Worm (Caenorhabditis elegans) whole organism, L4 larva: ENCODE data around the gene pcp-5.

Experiments used
- ZK337.2 ChIP-seq: fragments of 200-800 bp; sonication (Bioruptor generic); IDR thresholded peaks from 2 replicates; pipeline ENCODE4 v1.3.6; 2022; ENCODE audit warnings: missing genetic modification reagents, missing genetic modification characterization, missing compliant biosample characterization
- ZK546.5 ChIP-seq, 2 experiments: sonication (generic microtip); optimal IDR thresholded peaks; 2 replicates each; lab custom pipeline; 2017; ENCODE audit warnings: missing biosample characterization in 2 of 2, missing genetic modification characterization in 2 of 2
- ama-1 ChIP-seq: fragments of 150-350 bp; optimal IDR thresholded peaks from 2 replicates; lab custom pipeline; 2014; ENCODE audit warnings: inconsistent platforms, mixed read lengths
- arid-1 ChIP-seq: fragments of 200-800 bp; sonication (Bioruptor generic); conservative IDR thresholded peaks from 2 replicates; pipeline ENCODE4 v1.3.6; 2022; ENCODE audit warnings: missing genetic modification reagents, missing genetic modification characterization, missing compliant biosample characterization
- ceh-28 ChIP-seq: fragments of 150-350 bp; optimal IDR thresholded peaks from 2 replicates; lab custom pipeline; 2014; ENCODE audit warnings: missing biosample characterization, missing genetic modification reagents, missing genetic modification characterization
- ceh-32 ChIP-seq: sonication (generic microtip); optimal IDR thresholded peaks from 2 replicates; lab custom pipeline; 2016; ENCODE audit warnings: mild to moderate bottlenecking, missing genetic modification characterization, missing compliant biosample characterization; ENCODE audit not compliant: poor library complexity
- dmd-8 ChIP-seq: fragments of 200-800 bp; sonication (Bioruptor generic); IDR thresholded peaks from 2 replicates; pipeline ENCODE4 v1.3.6; 2022; ENCODE audit warnings: missing genetic modification characterization, missing compliant biosample characterization
- duxl-1 ChIP-seq: sonication (generic microtip); optimal IDR thresholded peaks from 2 replicates; lab custom pipeline; 2016; ENCODE audit warnings: mild to moderate bottlenecking, missing genetic modification characterization, moderate library complexity, missing compliant biosample characterization; ENCODE audit not compliant: poor library complexity
- egl-43 ChIP-seq: fragments of 200-800 bp; sonication (Bioruptor generic); IDR thresholded peaks from 2 replicates; pipeline ENCODE4 v1.3.6; 2022; ENCODE audit warnings: missing genetic modification reagents, missing genetic modification characterization, missing compliant biosample characterization
- gei-8 ChIP-seq: fragments of 200-800 bp; sonication (Bioruptor generic); optimal IDR thresholded peaks from 2 replicates; lab custom pipeline; 2018; ENCODE audit warnings: mild to moderate bottlenecking, missing genetic modification characterization, missing compliant biosample characterization
- hmg-1.1 ChIP-seq: fragments of 200-800 bp; sonication (Bioruptor generic); IDR thresholded peaks from 2 replicates; pipeline ENCODE4 v1.3.6; 2022; ENCODE audit warnings: missing genetic modification reagents, missing genetic modification characterization, missing compliant biosample characterization
- lin-1 ChIP-seq: fragments of 200-800 bp; sonication (Bioruptor generic); IDR thresholded peaks from 2 replicates; pipeline ENCODE4 v1.3.6; 2022; ENCODE audit warnings: missing genetic modification reagents, missing genetic modification characterization, missing compliant biosample characterization
- lin-13 ChIP-seq: fragments of 150-350 bp; optimal IDR thresholded peaks from 2 replicates; lab custom pipeline; 2014; ENCODE audit warnings: missing biosample characterization, missing genetic modification reagents, missing genetic modification characterization
- lin-15B ChIP-seq: fragments of 150-350 bp; sonication (generic microtip); optimal IDR thresholded peaks from 3 replicates; lab custom pipeline; 2014; ENCODE audit warnings: missing biosample characterization, missing genetic modification characterization
- lin-29 ChIP-seq: fragments of 200-800 bp; sonication (Bioruptor generic); IDR thresholded peaks from 2 replicates; pipeline ENCODE4 v1.3.6; 2022; ENCODE audit warnings: missing genetic modification reagents, missing genetic modification characterization, missing compliant biosample characterization
- lir-3 ChIP-seq: sonication (generic microtip); optimal IDR thresholded peaks from 2 replicates; lab custom pipeline; 2016; ENCODE audit warnings: mild to moderate bottlenecking, missing genetic modification characterization, missing compliant biosample characterization
- lsy-2 ChIP-seq, 2 experiments: fragments of 150-350 bp in 1 of 2; sonication (generic microtip) in 1 of 2; optimal IDR thresholded peaks; 2 replicates each; lab custom pipeline; 2014 to 2017; ENCODE audit warnings: missing biosample characterization in 2 of 2, missing genetic modification characterization in 2 of 2
- madf-9 ChIP-seq: fragments of 200-800 bp; sonication (Bioruptor generic); conservative IDR thresholded peaks from 2 replicates; pipeline ENCODE4 v1.3.6; 2022; ENCODE audit warnings: missing genetic modification reagents, missing genetic modification characterization, missing compliant biosample characterization
- mdt-29 ChIP-seq: fragments of 200-800 bp; sonication (Bioruptor generic); IDR thresholded peaks from 2 replicates; pipeline ENCODE4 v1.3.6; 2022; ENCODE audit warnings: missing genetic modification reagents, missing genetic modification characterization, missing compliant biosample characterization
- mes-2 ChIP-seq: sonication (generic microtip); optimal IDR thresholded peaks from 2 replicates; lab custom pipeline; 2016; ENCODE audit warnings: missing genotype, mild to moderate bottlenecking, missing genetic modification characterization, missing compliant biosample characterization; ENCODE audit not compliant: poor library complexity, severe bottlenecking
- mxl-2 ChIP-seq: fragments of 200-800 bp; sonication (Bioruptor generic); conservative IDR thresholded peaks from 2 replicates; pipeline ENCODE4 v1.3.6; 2022; ENCODE audit warnings: missing genetic modification reagents, missing genetic modification characterization, missing compliant biosample characterization
- nhr-10 ChIP-seq: fragments of 150-350 bp; optimal IDR thresholded peaks from 2 replicates; lab custom pipeline; 2014; ENCODE audit warnings: missing biosample characterization, missing genetic modification characterization
- nhr-25 ChIP-seq: sonication (generic microtip); optimal IDR thresholded peaks from 2 replicates; lab custom pipeline; 2017; ENCODE audit warnings: missing genetic modification characterization, mild to moderate bottlenecking, missing compliant biosample characterization, antibody characterized with exemption, moderate library complexity, borderline replicate concordance; ENCODE audit not compliant: insufficient read depth
- nhr-42 ChIP-seq: fragments of 200-800 bp; sonication (Bioruptor generic); IDR thresholded peaks from 2 replicates; pipeline ENCODE4 v1.3.6; 2022; ENCODE audit warnings: missing genetic modification characterization, missing compliant biosample characterization
- pqm-1 ChIP-seq: sonication (generic microtip); optimal IDR thresholded peaks from 2 replicates; lab custom pipeline; 2017; ENCODE audit warnings: missing biosample characterization, missing genetic modification characterization
- skn-1 ChIP-seq: fragments of 150-350 bp; optimal IDR thresholded peaks from 2 replicates; lab custom pipeline; 2014; ENCODE audit warnings: missing biosample characterization, missing genetic modification characterization
- spr-3 ChIP-seq: fragments of 200-800 bp; sonication (Bioruptor generic); optimal IDR thresholded peaks from 2 replicates; lab custom pipeline; 2018; ENCODE audit warnings: mild to moderate bottlenecking, missing genetic modification characterization, missing compliant biosample characterization
- tra-1 ChIP-seq: fragments of 200-800 bp; sonication (Bioruptor generic); IDR thresholded peaks from 2 replicates; pipeline ENCODE4 v1.3.6; 2022; ENCODE audit warnings: missing genetic modification reagents, missing genetic modification characterization, missing compliant biosample characterization
- unc-62 ChIP-seq, 3 experiments: fragments of 150-350 bp in 1 of 3; sonication (generic microtip); optimal IDR thresholded peaks in 2 of 3; peaks in 1 of 3; 1 replicate in 1 of 3; 2 replicates in 2 of 3; lab custom pipeline; 2014 to 2017; ENCODE audit warnings: missing biosample characterization in 3 of 3, missing genetic modification characterization in 3 of 3, missing genetic modification reagents in 3 of 3, missing genotype in 1 of 3
- vab-7 ChIP-seq: fragments of 200-800 bp; sonication (Bioruptor generic); IDR thresholded peaks from 2 replicates; pipeline ENCODE4 v1.3.6; 2022; ENCODE audit warnings: missing genetic modification reagents, missing genetic modification characterization, missing compliant biosample characterization
- zfp-3 ChIP-seq: fragments of 200-800 bp; sonication (Bioruptor generic); conservative IDR thresholded peaks from 2 replicates; pipeline ENCODE4 v1.3.6; 2022; ENCODE audit warnings: missing genetic modification reagents, missing genetic modification characterization, missing compliant biosample characterization
- ztf-7 ChIP-seq: fragments of 150-350 bp; optimal IDR thresholded peaks from 2 replicates; lab custom pipeline; 2014; ENCODE audit warnings: missing biosample characterization, missing genetic modification characterization

Gene pcp-5

ce11 chrIII:7924821-7925220, 17.4 kb upstream of the pcp-5 start, which contains the start of gene tag-250:
tag-250 (minus strand) TSS chrIII:7924921.
- no peak for TF ChIP-seq zfp-3 (GFP tag; lab: Robert Waterston, UW)
- TF ChIP-seq gei-8 (GFP tag; lab: Kevin White, UChicago) = no peak
- peak in 1 of 2 experiments; percentile 72 for TF ChIP-seq unc-62 (GFP tag; optimal IDR thresholded peaks at IDR 0.05 in 1 of 2; lab: Kevin White, UChicago)
- no peak for TF ChIP-seq unc-62 (tag; optimal IDR thresholded peaks at IDR 0.05; lab: Kevin White, UChicago)
- no peak for TF ChIP-seq nhr-25 (tag; lab: Kevin White, UChicago)

DNA sequence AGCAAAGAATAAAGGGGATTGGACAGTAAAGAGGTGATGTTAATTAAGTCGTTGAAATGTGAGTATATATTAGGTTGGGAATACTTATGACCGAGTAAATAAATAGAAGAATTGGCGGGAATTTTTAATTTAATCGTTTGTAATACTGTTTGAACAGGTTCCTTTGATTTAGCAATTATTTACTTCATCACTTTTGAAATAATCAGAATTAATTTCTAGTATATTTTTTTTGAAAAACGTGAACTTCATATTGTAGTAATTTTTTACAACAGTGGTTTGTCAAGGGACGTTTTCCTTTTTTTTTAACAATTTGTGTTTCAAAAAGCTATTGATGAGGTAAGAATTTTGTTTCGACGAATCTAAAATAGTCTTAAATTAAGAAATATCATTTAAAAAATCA, 14.8 kb upstream of the pcp-5 start, which contains the start of gene C29E4.17:
Gene C29E4.17 (plus strand): TSS at position 301 of the 400 bp plus-strand sequence.
- TF ChIP-seq lin-15B (no peak), arid-1 (GFP tag; lab: Robert Waterston, UW) (no peak), ceh-28 (no peak), ceh-32 (no peak), lin-29 (GFP tag; lab: Robert Waterston, UW) (no peak), spr-3 (no peak), mxl-2 (GFP tag; lab: Robert Waterston, UW) (no peak), tra-1 (GFP tag; lab: Robert Waterston, UW) (no peak), egl-43 (GFP tag; lab: Robert Waterston, UW) (no peak), mdt-29 (GFP tag; lab: Robert Waterston, UW) (no peak), nhr-10 (tag; lab: Kevin White, UChicago) (no peak)

- TF ChIP-seq nhr-25 (tag; lab: Kevin White, UChicago) (no peak), nhr-42 (no peak), ZK546.5 (tag; optimal IDR thresholded peaks at IDR 0.05; lab: Kevin White, UChicago) (no peak), skn-1 (tag; lab: Kevin White, UChicago) (no peak)
These were observed 12.4 kb upstream of the pcp-5 start, which contains the start of gene C29E4.14 for ce11 chrIII:7919823-7920222. C29E4.14 (plus strand) TSS chrIII:7920123.

DNA sequence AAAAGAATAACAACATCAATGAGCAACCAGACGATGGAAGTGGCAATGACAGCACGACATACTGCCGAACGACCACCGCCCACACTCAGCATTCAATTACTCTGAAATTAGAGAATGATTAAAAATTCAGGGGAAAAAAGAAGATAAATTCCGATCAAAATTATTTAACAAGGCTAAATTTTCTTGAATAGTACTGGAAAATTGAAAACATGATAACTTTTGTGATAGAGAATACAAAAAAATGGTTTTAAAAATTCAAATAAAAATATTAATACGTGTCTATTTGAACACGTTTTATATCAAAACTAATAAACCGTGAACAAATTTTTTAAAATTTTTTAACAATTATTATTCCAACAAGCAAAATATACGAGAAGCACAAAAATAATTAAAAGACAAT, 10.3 kb upstream of the pcp-5 start, which contains the start of gene gly-3:
Gene gly-3 (minus strand): TSS at position 101 of the 400 bp plus-strand sequence.
- no peak for TF ChIP-seq ZK546.5 (tag; optimal IDR thresholded peaks at IDR 0.05; lab: Kevin White, UChicago)
- TF ChIP-seq lir-3 (tag; lab: Kevin White, UChicago) = no peak
- TF ChIP-seq hmg-1.1 (GFP tag; lab: Robert Waterston, UW) = no peak
- no peak for TF ChIP-seq lin-13 (GFP tag; lab: Kevin White, UChicago)
- TF ChIP-seq vab-7 (GFP tag; lab: Robert Waterston, UW) = no peak
- no peak for TF ChIP-seq lsy-2 (tag; optimal IDR thresholded peaks at IDR 0.05; lab: Kevin White, UChicago)

ce11 chrIII:7913488-7913887, 6.1 kb upstream of the pcp-5 start, which contains the start of gene ZK688.12:
ZK688.12 (minus strand) TSS chrIII:7913588.
- no peak for TF ChIP-seq ama-1
- no peak for TF ChIP-seq mes-2 (tag; lab: Kevin White, UChicago)
- no peak for TF ChIP-seq spr-3
- TF ChIP-seq lin-13 (GFP tag; lab: Kevin White, UChicago) = no peak
- no peak for TF ChIP-seq dmd-8 (GFP tag; lab: Robert Waterston, UW)
- TF ChIP-seq lin-1 (GFP tag; lab: Robert Waterston, UW) = no peak
- no peak for TF ChIP-seq ztf-7
- no peak for TF ChIP-seq ZK337.2 (GFP tag; lab: Robert Waterston, UW)
- no peak for TF ChIP-seq madf-9
- no peak for TF ChIP-seq pqm-1 (tag; lab: Kevin White, UChicago)
- TF ChIP-seq duxl-1 (tag; lab: Kevin White, UChicago) = no peak
- TF ChIP-seq, all 104 proteins: peak for 0
